Fruit fly (Drosophila melanogaster) whole organism, pupa: Measurements from ENCODE around the gene CG42656.

Source experiments
- CG14655 ChIP-seq: fragments of 200-800 bp; sonication (Bioruptor generic); optimal IDR thresholded peaks from 3 replicates; lab custom pipeline; 2017; ENCODE audit warnings: mild to moderate bottlenecking, missing biosample characterization, missing genetic modification reagents, missing genetic modification characterization
- CG17806 ChIP-seq: fragments of 200-800 bp; sonication (Bioruptor generic); optimal IDR thresholded peaks from 2 replicates; lab custom pipeline; 2018; ENCODE audit warnings: missing biosample characterization, mild to moderate bottlenecking, missing genetic modification characterization, moderate library complexity

DNA sequence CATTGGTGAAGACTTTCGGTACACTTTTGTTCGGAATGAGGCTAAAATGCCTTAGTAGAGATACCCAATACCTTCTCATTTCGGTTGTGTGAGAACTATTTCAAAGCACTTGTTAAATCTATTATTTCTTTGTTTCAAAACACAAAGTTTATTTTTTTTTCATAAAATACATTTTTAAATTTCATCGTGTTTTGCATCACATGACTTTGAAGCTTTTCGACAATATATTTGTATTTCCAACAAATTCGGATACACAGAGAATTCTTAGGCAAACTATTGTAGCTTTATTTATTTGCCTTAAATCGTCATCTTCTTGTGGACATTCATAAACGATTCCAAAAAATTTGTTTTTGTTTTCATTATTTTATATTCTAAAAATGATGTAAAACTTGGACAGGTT lies 674 bp upstream of the CG42656 start, which contains the start of gene alpha-Est10:
- TF ChIP-seq CG17806 (tag; lab: Kevin White, UChicago) (no peak), CG14655 (GFP tag; lab: Kevin White, UChicago) (no peak)
